Fruit fly (Drosophila melanogaster) whole organism, wandering third instar larva: ENCODE measurements around the gene brat.

Source experiments
- Abd-B ChIP-seq: fragments of >200 bp; optimal IDR thresholded peaks from 2 replicates; lab custom pipeline; 2017; ENCODE audit warnings: missing biosample characterization, missing genetic modification characterization
- GATAd ChIP-seq: sonication (Bioruptor generic); optimal IDR thresholded peaks from 2 replicates; lab custom pipeline; 2016; ENCODE audit warnings: missing biosample characterization, missing genetic modification characterization
- Hr78 ChIP-seq: fragments of >200 bp; optimal IDR thresholded peaks from 2 replicates; lab custom pipeline; 2017; ENCODE audit warnings: missing biosample characterization, missing genetic modification characterization
- Hr83 ChIP-seq: fragments of 200-300 bp; sonication (Bioruptor generic); optimal IDR thresholded peaks from 2 replicates; lab custom pipeline; 2016; ENCODE audit warnings: missing biosample characterization, mild to moderate bottlenecking, missing genetic modification characterization, moderate library complexity; ENCODE audit not compliant: poor library complexity, severe bottlenecking
- Jra ChIP-seq: sonication (Bioruptor generic); optimal IDR thresholded peaks from 2 replicates; lab custom pipeline; 2016; ENCODE audit warnings: missing biosample characterization, missing genetic modification characterization
- Myc ChIP-seq: fragments of >200 bp; optimal IDR thresholded peaks from 2 replicates; lab custom pipeline; 2017
- brk ChIP-seq: fragments of 200-800 bp; sonication (Bioruptor generic); optimal IDR thresholded peaks from 2 replicates; lab custom pipeline; 2016; ENCODE audit warnings: missing biosample characterization, mild to moderate bottlenecking, missing genetic modification characterization
- dmrt93B ChIP-seq: fragments of 200-800 bp; sonication (Bioruptor generic); optimal IDR thresholded peaks from 2 replicates; lab custom pipeline; 2018; ENCODE audit warnings: missing biosample characterization, mild to moderate bottlenecking, missing genetic modification characterization
- fru ChIP-seq: fragments of 200-800 bp; sonication (Bioruptor generic); optimal IDR thresholded peaks from 3 replicates; lab custom pipeline; 2016; ENCODE audit warnings: missing biosample characterization, mild to moderate bottlenecking, missing genetic modification characterization
- jim ChIP-seq: fragments of 175-275, 200-325 bp; sonication (Bioruptor generic); optimal IDR thresholded peaks from 2 replicates; lab custom pipeline; 2016; ENCODE audit warnings: missing biosample characterization, mild to moderate bottlenecking, missing genetic modification characterization
- pan ChIP-seq: fragments of >200 bp; optimal IDR thresholded peaks from 2 replicates; lab custom pipeline; 2017
- rgr ChIP-seq: fragments of 200-800 bp; sonication (Bioruptor generic); optimal IDR thresholded peaks from 3 replicates; lab custom pipeline; 2016; ENCODE audit warnings: missing biosample characterization, mild to moderate bottlenecking, missing genetic modification characterization

- TF ChIP-seq dmrt93B (GFP tag; lab: Kevin White, UChicago) (no peak), fru (GFP tag; lab: Kevin White, UChicago) (no peak), Myc (no peak), GATAd (no peak), jim (no peak), Hr78 (GFP tag; lab: Kevin White, UChicago) (no peak), brk (GFP tag; lab: Kevin White, UChicago) (no peak), pan (no peak), rgr (no peak), Jra (no peak), Abd-B (GFP tag; lab: Kevin White, UChicago) (no peak), Hr83 (GFP tag; lab: Kevin White, UChicago) (no peak)
Observed at dm6 chr2L:19111729-19112128, 21.9 kb upstream of the brat start.
